Fruit fly (Drosophila melanogaster): ENCODE data around the gene GstT3.

dm6 chrX:20466382-20466928 is 800 bp upstream of the GstT3 start:
- TF ChIP-seq CoRest (tag; optimal IDR thresholded peaks at IDR 0.05) (no peak), Oli (tag; optimal IDR thresholded peaks at IDR 0.05) (no peak)

Data from whole organism, embryonic.